Worm (Caenorhabditis elegans): ENCODE measurements around the gene C47G2.3.

C47G2.3 gene

ce11 chrII:11240214-11240613 is 49.7 kb downstream of the C47G2.3 start:
- TF ChIP-seq dao-5 (tag; optimal IDR thresholded peaks at IDR 0.05) (no peak), W03F9.2 (tag; optimal IDR thresholded peaks at IDR 0.05) (no peak), him-1 (tag; optimal IDR thresholded peaks at IDR 0.05) (no peak)

- TF ChIP-seq him-1 (tag; optimal IDR thresholded peaks at IDR 0.05): no peak
- TF ChIP-seq W03F9.2 (tag; optimal IDR thresholded peaks at IDR 0.05): peak; percentile 95
- no peak for TF ChIP-seq dao-5 (tag; optimal IDR thresholded peaks at IDR 0.05)
These were observed 50.9 kb downstream of the C47G2.3 start, which contains the start of the genes rpn-9 and T06D8.9 for ce11 chrII:11238869-11239647. Gene rpn-9 (minus strand): TSS chrII:11238919. Gene T06D8.9 (plus strand): TSS chrII:11239597.
